Worm (Caenorhabditis elegans): Measurements from ENCODE around the gene cnt-2.

The cnt-2 gene

ce11 chrIII:10654718-10655117 is at the start of gene cnt-2:
cnt-2 (plus strand) TSS chrIII:10655018.
- TF ChIP-seq ama-1 (optimal IDR thresholded peaks at IDR 0.05) (no peak), hnd-1 (tag; optimal IDR thresholded peaks at IDR 0.05) (no peak), ceh-36 (tag; optimal IDR thresholded peaks at IDR 0.05) (no peak), ets-7 (tag; optimal IDR thresholded peaks at IDR 0.05) (no peak)

DNA sequence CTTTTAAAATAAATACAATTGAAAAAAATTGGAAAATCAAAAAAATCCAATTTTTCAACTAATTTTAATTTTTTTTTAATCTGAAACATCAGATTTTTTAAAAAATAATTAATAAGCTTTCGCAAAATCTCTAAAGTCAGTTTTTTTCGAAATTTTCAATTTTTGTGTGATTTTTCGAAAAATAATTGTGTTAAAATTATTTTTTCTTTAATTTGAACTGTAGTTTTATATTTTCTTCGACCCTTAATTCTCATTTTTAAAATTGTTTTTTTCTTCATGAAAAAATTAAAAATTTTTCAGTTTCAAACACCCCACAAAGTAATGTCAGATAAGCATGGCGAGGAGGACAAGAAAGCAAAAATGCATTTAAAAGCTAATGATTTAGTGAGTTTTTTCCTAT is 49.8 kb upstream of the cnt-2 start, which contains the start of gene rabx-5:
Gene rabx-5 (plus strand): TSS at position 301 of the 400 bp plus-strand sequence.
- TF ChIP-seq B0310.2 (tag; optimal IDR thresholded peaks at IDR 0.05) (no peak), sea-1 (GFP tag; conservative IDR thresholded peaks at IDR 0.05) (no peak), aly-1 (tag; optimal IDR thresholded peaks at IDR 0.05) (no peak), flt-1 (GFP tag; IDR thresholded peaks at IDR 0.05) (no peak), ama-1 (optimal IDR thresholded peaks at IDR 0.05) (no peak), tbx-37 (GFP tag; conservative IDR thresholded peaks at IDR 0.05) (no peak), tbx-11 (GFP tag; IDR thresholded peaks at IDR 0.05) (no peak), ceh-13 (GFP tag; optimal IDR thresholded peaks at IDR 0.05) (no peak)

- TF ChIP-seq scrt-1 (GFP tag; IDR thresholded peaks at IDR 0.05) (no peak), ama-1 (optimal IDR thresholded peaks at IDR 0.05) (no peak), aly-1 (tag; optimal IDR thresholded peaks at IDR 0.05) (no peak), tbx-37 (GFP tag; conservative IDR thresholded peaks at IDR 0.05) (no peak), ets-7 (tag; optimal IDR thresholded peaks at IDR 0.05) (no peak), hmg-4 (GFP tag; optimal IDR thresholded peaks at IDR 0.05) (no peak)
Measured at ce11 chrIII:10608161-10608560, 46.7 kb upstream of the cnt-2 start.

DNA sequence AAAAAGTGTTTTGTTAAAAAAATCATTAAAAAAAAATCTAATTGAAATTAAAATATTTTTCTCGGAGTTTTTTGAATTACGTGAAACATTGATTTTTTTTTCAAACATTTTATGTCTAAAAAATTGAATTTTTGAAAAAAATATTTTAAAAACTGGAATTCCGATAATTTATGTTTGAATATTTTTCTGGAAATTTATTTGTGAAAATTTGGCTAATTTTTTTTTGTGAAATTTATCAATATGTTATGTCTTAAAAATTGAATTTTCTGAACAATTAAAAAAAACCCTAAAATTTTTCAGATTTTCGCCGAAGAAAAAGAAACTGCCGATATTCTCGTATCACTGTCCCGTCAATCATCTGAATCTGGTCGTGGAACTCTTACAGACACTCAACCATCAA is 42.5 kb upstream of the cnt-2 start, which contains the start of gene Y39A1A.24:
Gene Y39A1A.24 (plus strand): TSS at position 301 of the 400 bp plus-strand sequence.
- TF ChIP-seq tra-4 (tag; optimal IDR thresholded peaks at IDR 0.05) = no peak
- no peak for TF ChIP-seq F13C5.2 (tag; optimal IDR thresholded peaks at IDR 0.05)
- TF ChIP-seq ceh-13 (GFP tag; optimal IDR thresholded peaks at IDR 0.05) = no peak
- TF ChIP-seq pes-1 (GFP tag; IDR thresholded peaks at IDR 0.05) = no peak
- TF ChIP-seq hmbx-1 (tag; optimal IDR thresholded peaks at IDR 0.05) = no peak
- no peak for TF ChIP-seq tbx-37 (GFP tag; conservative IDR thresholded peaks at IDR 0.05)
- no peak for TF ChIP-seq hmg-4 (GFP tag; optimal IDR thresholded peaks at IDR 0.05)
- TF ChIP-seq sea-1 (GFP tag; conservative IDR thresholded peaks at IDR 0.05) = no peak
- TF ChIP-seq ama-1 (optimal IDR thresholded peaks at IDR 0.05) = no peak
- TF ChIP-seq scrt-1 (GFP tag; IDR thresholded peaks at IDR 0.05) = no peak
- no peak for TF ChIP-seq hnd-1 (tag; optimal IDR thresholded peaks at IDR 0.05)
- TF ChIP-seq ets-7 (tag; optimal IDR thresholded peaks at IDR 0.05) = no peak
- TF ChIP-seq B0310.2 (tag; optimal IDR thresholded peaks at IDR 0.05) = no peak
- no peak for TF ChIP-seq flt-1 (GFP tag; IDR thresholded peaks at IDR 0.05)
- TF ChIP-seq aly-1 (tag; optimal IDR thresholded peaks at IDR 0.05) = no peak
- TF ChIP-seq ceh-36 (tag; optimal IDR thresholded peaks at IDR 0.05) = no peak

ce11 chrIII:10615166-10615565 is 39.7 kb upstream of the cnt-2 start, which contains the start of gene mrpl-22:
mrpl-22 (plus strand) TSS chrIII:10615466.
- TF ChIP-seq hnd-1 (tag; optimal IDR thresholded peaks at IDR 0.05) (no peak), tbx-37 (GFP tag; conservative IDR thresholded peaks at IDR 0.05) (no peak), scrt-1 (GFP tag; IDR thresholded peaks at IDR 0.05) (no peak), tbx-11 (GFP tag; IDR thresholded peaks at IDR 0.05) (no peak), hmbx-1 (tag; optimal IDR thresholded peaks at IDR 0.05) (no peak), ets-7 (tag; optimal IDR thresholded peaks at IDR 0.05) (no peak), hmg-4 (GFP tag; optimal IDR thresholded peaks at IDR 0.05) (no peak)

- no peak for TF ChIP-seq tbx-11 (GFP tag; IDR thresholded peaks at IDR 0.05)
- 0 out of 2 replicates have a peak, but pooled peaks have one; percentile 56 for TF ChIP-seq pes-1 (GFP tag; IDR thresholded peaks at IDR 0.05)
- peak; percentile 51; the same call in 1 of the 2 replicates for TF ChIP-seq tbx-37 (GFP tag; conservative IDR thresholded peaks at IDR 0.05)
Measured at ce11 chrIII:10621208-10621607, 33.6 kb upstream of the cnt-2 start, which contains the start of the genes lron-10 and hpr-9. lron-10 (minus strand) TSS chrIII:10621369. hpr-9 (plus strand) TSS chrIII:10621551.

DNA sequence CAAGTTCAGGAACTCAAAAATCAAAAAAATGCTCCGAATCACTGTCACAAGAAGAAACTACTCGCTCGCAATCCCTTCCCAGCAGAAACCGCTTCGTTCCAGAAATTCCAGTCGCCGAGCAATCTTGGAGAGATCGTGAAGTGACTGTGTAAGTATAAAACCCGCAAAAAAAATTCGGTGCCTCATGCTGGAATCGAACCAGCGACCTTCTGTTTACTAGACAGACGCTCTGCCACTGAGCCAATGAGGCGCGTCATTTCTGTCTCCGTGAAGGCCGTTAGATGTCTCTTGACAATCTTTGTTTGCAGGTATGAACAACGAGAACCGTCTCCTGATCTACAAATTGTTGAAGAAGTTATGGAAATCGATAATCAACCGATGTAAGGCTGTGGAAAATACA is 30.3 kb upstream of the cnt-2 start:
- TF ChIP-seq aly-1 (tag; optimal IDR thresholded peaks at IDR 0.05) (peak; percentile 90), tbx-37 (GFP tag; conservative IDR thresholded peaks at IDR 0.05) (peak; percentile 78), ets-7 (tag; optimal IDR thresholded peaks at IDR 0.05) (no peak), F13C5.2 (tag; optimal IDR thresholded peaks at IDR 0.05) (peak; percentile 69), hnd-1 (tag; optimal IDR thresholded peaks at IDR 0.05) (peak; percentile 68), B0310.2 (tag; optimal IDR thresholded peaks at IDR 0.05) (peak; percentile 47), hmbx-1 (tag; optimal IDR thresholded peaks at IDR 0.05) (peak; percentile 63), flt-1 (GFP tag; IDR thresholded peaks at IDR 0.05) (peak; percentile 92), scrt-1 (GFP tag; IDR thresholded peaks at IDR 0.05) (peak; percentile 93), pes-1 (GFP tag; IDR thresholded peaks at IDR 0.05) (peak; percentile 92), sea-1 (GFP tag; conservative IDR thresholded peaks at IDR 0.05) (peak; percentile 89), tbx-11 (GFP tag; IDR thresholded peaks at IDR 0.05) (peak; percentile 86), ceh-13 (GFP tag; optimal IDR thresholded peaks at IDR 0.05) (peak; percentile 65), ceh-36 (tag; optimal IDR thresholded peaks at IDR 0.05) (peak; percentile 87), hmg-4 (GFP tag; optimal IDR thresholded peaks at IDR 0.05) (peak; percentile 90), tra-4 (tag; optimal IDR thresholded peaks at IDR 0.05) (peak; percentile 67), ama-1 (optimal IDR thresholded peaks at IDR 0.05) (no peak)

ce11 chrIII:10628360-10628759 is 26.5 kb upstream of the cnt-2 start:
- TF ChIP-seq F13C5.2 (tag; optimal IDR thresholded peaks at IDR 0.05) (no peak), flt-1 (GFP tag; IDR thresholded peaks at IDR 0.05) (no peak), hmbx-1 (tag; optimal IDR thresholded peaks at IDR 0.05) (no peak), tbx-37 (GFP tag; conservative IDR thresholded peaks at IDR 0.05) (no peak), ama-1 (optimal IDR thresholded peaks at IDR 0.05) (no peak), sea-1 (GFP tag; conservative IDR thresholded peaks at IDR 0.05) (no peak), ets-7 (tag; optimal IDR thresholded peaks at IDR 0.05) (no peak), ceh-36 (tag; optimal IDR thresholded peaks at IDR 0.05) (no peak), tbx-11 (GFP tag; IDR thresholded peaks at IDR 0.05) (no peak), scrt-1 (GFP tag; IDR thresholded peaks at IDR 0.05) (no peak)
